Worm (Caenorhabditis elegans) whole organism, L1 larva: ENCODE results near the gene F22E12.3.
A peak's percentile ranks its signal among the peaks of the same experiment; 100 is the strongest.

ENCODE experiments used
- C04F5.9 ChIP-seq: sonication (generic microtip); optimal IDR thresholded peaks from 2 replicates; lab custom pipeline; 2016; ENCODE audit warnings: missing genetic modification characterization, missing compliant biosample characterization
- Y116A8C.19 ChIP-seq: sonication (generic microtip); optimal IDR thresholded peaks from 2 replicates; lab custom pipeline; 2016; ENCODE audit warnings: missing compliant biosample characterization, missing genetic modification characterization, borderline replicate concordance
- aly-2 ChIP-seq: fragments of 150-350 bp; optimal IDR thresholded peaks from 2 replicates; lab custom pipeline; 2014; ENCODE audit warnings: missing biosample characterization, missing genetic modification characterization
- blmp-1 ChIP-seq: fragments of 150-350 bp; optimal IDR thresholded peaks from 2 replicates; lab custom pipeline; 2014; ENCODE audit warnings: missing biosample characterization, missing genetic modification characterization
- ceh-63 ChIP-seq: fragments of 200-800 bp; sonication (Bioruptor generic); optimal IDR thresholded peaks from 2 replicates; lab custom pipeline; 2018; ENCODE audit warnings: mild to moderate bottlenecking, missing genetic modification characterization, missing compliant biosample characterization
- ceh-82 ChIP-seq, 3 experiments: fragments of 150-350 bp in 1 of 3; sonication (generic microtip) in 2 of 3; optimal IDR thresholded peaks; 2 replicates each; lab custom pipeline; 2014 to 2017; ENCODE audit warnings: missing biosample characterization in 3 of 3, missing genetic modification characterization in 3 of 3
- ces-1 ChIP-seq: fragments of 150-350 bp; optimal IDR thresholded peaks from 2 replicates; lab custom pipeline; 2014; ENCODE audit warnings: missing biosample characterization, missing genetic modification reagents, missing genetic modification characterization
- dsc-1 ChIP-seq: sonication (generic microtip); optimal IDR thresholded peaks from 2 replicates; lab custom pipeline; 2016; ENCODE audit warnings: mild to moderate bottlenecking, missing genetic modification characterization, missing compliant biosample characterization
- efl-1 ChIP-seq, 4 experiments: fragments of 150-350 bp; optimal IDR thresholded peaks in 3 of 4; peaks in 1 of 4; 1 replicate in 1 of 4; 2 replicates in 3 of 4; lab custom pipeline; 2014; ENCODE audit warnings: missing biosample characterization in 2 of 4, missing genetic modification characterization in 2 of 4, missing genetic modification reagents in 2 of 4
- efl-3 ChIP-seq: fragments of 200-800 bp; sonication (Bioruptor generic); optimal IDR thresholded peaks from 2 replicates; lab custom pipeline; 2018; ENCODE audit warnings: mild to moderate bottlenecking, missing genetic modification characterization, missing compliant biosample characterization
- egl-27 ChIP-seq, 2 experiments: fragments of 150-350 bp in 1 of 2; sonication (generic microtip); optimal IDR thresholded peaks; 3 replicates each; lab custom pipeline; 2017 to 2018; ENCODE audit warnings: missing biosample characterization in 2 of 2, missing genetic modification characterization in 2 of 2, missing genetic modification reagents in 2 of 2
- elt-2 ChIP-seq: sonication (generic microtip); optimal IDR thresholded peaks from 2 replicates; lab custom pipeline; 2016; ENCODE audit warnings: missing genetic modification characterization, mild to moderate bottlenecking, inconsistent platforms, missing compliant biosample characterization, missing genetic modification reagents
- elt-3 ChIP-seq, 6 experiments: fragments of 150-350 bp in 1 of 6; sonication (generic microtip); optimal IDR thresholded peaks; 2 replicates each; lab custom pipeline; 2017 to 2018; ENCODE audit warnings: missing biosample characterization in 6 of 6, missing genetic modification characterization in 6 of 6, inconsistent platforms in 1 of 6
- fkh-10 ChIP-seq: sonication (generic microtip); optimal IDR thresholded peaks from 2 replicates; lab custom pipeline; 2017; ENCODE audit warnings: missing biosample characterization, missing genetic modification reagents, missing genetic modification characterization
- fkh-4 ChIP-seq: sonication (generic microtip); optimal IDR thresholded peaks from 2 replicates; lab custom pipeline; 2016; ENCODE audit warnings: missing compliant biosample characterization, missing genetic modification characterization, borderline replicate concordance
- fkh-8 ChIP-seq: sonication (generic microtip); optimal IDR thresholded peaks from 2 replicates; lab custom pipeline; 2016; ENCODE audit warnings: mild to moderate bottlenecking, missing genetic modification characterization, missing compliant biosample characterization
- grh-1 ChIP-seq: fragments of 200-800 bp; sonication (Bioruptor generic); IDR thresholded peaks from 2 replicates; pipeline ENCODE4 v1.3.6; 2022; ENCODE audit warnings: missing genetic modification reagents, missing genetic modification characterization, missing compliant biosample characterization
- hlh-17 ChIP-seq: fragments of 200-800 bp; sonication (Bioruptor generic); optimal IDR thresholded peaks from 2 replicates; lab custom pipeline; 2018; ENCODE audit warnings: missing genetic modification characterization, mild to moderate bottlenecking, missing compliant biosample characterization, moderate library complexity, borderline replicate concordance
- hlh-4 ChIP-seq: sonication (generic microtip); optimal IDR thresholded peaks from 2 replicates; lab custom pipeline; 2016; ENCODE audit warnings: mild to moderate bottlenecking, missing genetic modification characterization, missing compliant biosample characterization
- hpl-2 ChIP-seq: fragments of 150-350 bp; optimal IDR thresholded peaks from 2 replicates; lab custom pipeline; 2014; ENCODE audit warnings: missing biosample characterization, missing genetic modification reagents, missing genetic modification characterization
- irx-1 ChIP-seq: sonication (generic microtip); optimal IDR thresholded peaks from 2 replicates; lab custom pipeline; 2016; ENCODE audit warnings: missing genetic modification characterization, missing compliant biosample characterization
- lin-13 ChIP-seq: fragments of 150-350 bp; optimal IDR thresholded peaks from 2 replicates; lab custom pipeline; 2014; ENCODE audit warnings: missing biosample characterization, missing genetic modification reagents, missing genetic modification characterization
- lin-14 ChIP-seq: fragments of 200-800 bp; sonication (Bioruptor generic); optimal IDR thresholded peaks from 2 replicates; lab custom pipeline; 2018; ENCODE audit warnings: mild to moderate bottlenecking, missing genetic modification characterization, moderate library complexity, missing compliant biosample characterization
- lin-39 ChIP-seq: fragments of 150-350 bp; optimal IDR thresholded peaks from 2 replicates; lab custom pipeline; 2014; ENCODE audit warnings: missing biosample characterization, missing genetic modification reagents, missing genetic modification characterization
- lsy-2 ChIP-seq, 2 experiments: fragments of 150-350 bp; optimal IDR thresholded peaks; 2 replicates each; lab custom pipeline; 2014; ENCODE audit warnings: missing biosample characterization in 2 of 2, missing genetic modification characterization in 2 of 2
- mab-9 ChIP-seq: fragments of 200-800 bp; sonication (Bioruptor generic); IDR thresholded peaks from 2 replicates; pipeline ENCODE4 v1.3.6; 2022; ENCODE audit warnings: missing genetic modification reagents, missing genetic modification characterization, missing compliant biosample characterization
- nhr-12 ChIP-seq: sonication (generic microtip); optimal IDR thresholded peaks from 2 replicates; lab custom pipeline; 2017; ENCODE audit warnings: missing biosample characterization, missing genetic modification characterization
- nhr-20 ChIP-seq: sonication (generic microtip); optimal IDR thresholded peaks from 2 replicates; lab custom pipeline; 2016; ENCODE audit warnings: mild to moderate bottlenecking, missing genetic modification characterization, missing compliant biosample characterization
- nhr-28 ChIP-seq: fragments of 150-350 bp; optimal IDR thresholded peaks from 2 replicates; lab custom pipeline; 2014; ENCODE audit warnings: missing biosample characterization, missing genetic modification characterization
- nhr-47 ChIP-seq: sonication (generic microtip); optimal IDR thresholded peaks from 2 replicates; lab custom pipeline; 2016; ENCODE audit warnings: mild to moderate bottlenecking, missing genetic modification characterization, moderate library complexity, missing compliant biosample characterization
- nhr-71 ChIP-seq: sonication (generic microtip); optimal IDR thresholded peaks from 2 replicates; lab custom pipeline; 2016; ENCODE audit warnings: mild to moderate bottlenecking, missing genetic modification characterization, moderate library complexity, missing compliant biosample characterization
- nhr-76 ChIP-seq: sonication (generic microtip); optimal IDR thresholded peaks from 2 replicates; lab custom pipeline; 2017; ENCODE audit warnings: missing biosample characterization, missing genetic modification characterization
- nhr-85 ChIP-seq: sonication (generic microtip); peaks from one replicate; lab custom pipeline; 2016; ENCODE audit warnings: missing genetic modification characterization, inconsistent platforms, missing compliant biosample characterization
- pag-3 ChIP-seq: sonication (generic microtip); optimal IDR thresholded peaks from 2 replicates; lab custom pipeline; 2017; ENCODE audit warnings: missing genetic modification characterization, mild to moderate bottlenecking, missing compliant biosample characterization, antibody characterized with exemption, borderline replicate concordance; ENCODE audit not compliant: insufficient read depth
- pax-3 ChIP-seq: fragments of 200-800 bp; sonication (Bioruptor generic); optimal IDR thresholded peaks from 2 replicates; lab custom pipeline; 2018; ENCODE audit warnings: mild to moderate bottlenecking, missing genetic modification characterization, moderate library complexity, missing compliant biosample characterization
- rnt-1 ChIP-seq: sonication (generic microtip); optimal IDR thresholded peaks from 2 replicates; lab custom pipeline; 2016; ENCODE audit warnings: mild to moderate bottlenecking, missing genetic modification characterization, moderate library complexity, missing compliant biosample characterization
- skn-1 ChIP-seq: fragments of 150-350 bp; optimal IDR thresholded peaks from 2 replicates; lab custom pipeline; 2014; ENCODE audit warnings: missing biosample characterization, missing genetic modification characterization
- snu-23 ChIP-seq: sonication (generic microtip); optimal IDR thresholded peaks from 2 replicates; lab custom pipeline; 2016; ENCODE audit warnings: missing genetic modification characterization, missing compliant biosample characterization
- sox-4 ChIP-seq: sonication (generic microtip); optimal IDR thresholded peaks from 2 replicates; lab custom pipeline; 2016; ENCODE audit warnings: missing genetic modification characterization, missing compliant biosample characterization
- unc-130 ChIP-seq: fragments of 150-350 bp; optimal IDR thresholded peaks from 2 replicates; lab custom pipeline; 2017; ENCODE audit warnings: missing biosample characterization, missing genetic modification characterization, inconsistent platforms
- vab-15 ChIP-seq: sonication (generic microtip); optimal IDR thresholded peaks from 2 replicates; lab custom pipeline; 2017; ENCODE audit warnings: missing genotype, mild to moderate bottlenecking, missing genetic modification characterization, missing compliant biosample characterization

F22E12.3 gene

ce11 chrV:10462066-10462465 lies 1.1 kb downstream of the F22E12.3 start, which contains the start of gene chw-1:
Gene chw-1, plus strand, starts transcription at chrV:10462282.
- no peak for TF ChIP-seq ceh-82 (tag; optimal IDR thresholded peaks at IDR 0.05; lab: Kevin White, UChicago)
- TF ChIP-seq nhr-85 (tag; lab: Kevin White, UChicago): peak; percentile 32

- TF ChIP-seq snu-23 (GFP tag; lab: Kevin White, UChicago) (peak; percentile 30), blmp-1 (tag; lab: Kevin White, UChicago) (peak; percentile 70), lin-14 (GFP tag; lab: Kevin White, UChicago) (peak; percentile 74), nhr-71 (tag; lab: Kevin White, UChicago) (peak; percentile 37), elt-3 (tag; optimal IDR thresholded peaks at IDR 0.05; lab: Kevin White, UChicago) (peak in 3 of 6 experiments; percentile 25 to 86 (median 69)), nhr-20 (tag; lab: Kevin White, UChicago) (peak; percentile 31), lsy-2 (tag; optimal IDR thresholded peaks at IDR 0.05; lab: Kevin White, UChicago) (peak in 1 of 2 experiments; percentile 29), grh-1 (GFP tag; lab: Robert Waterston, UW) (peak; percentile 24; the same call in 1 of the 2 replicates), nhr-85 (tag; lab: Kevin White, UChicago) (peak; percentile 90), Y116A8C.19 (tag; lab: Kevin White, UChicago) (no peak), fkh-4 (tag; lab: Kevin White, UChicago) (no peak)
Measured at ce11 chrV:10460685-10461084, 2.5 kb downstream of the F22E12.3 start.

ce11 chrV:10457247-10457646 lies 5.9 kb downstream of the F22E12.3 start, which contains the start of gene F22E12.1:
Gene F22E12.1, minus strand, starts transcription at chrV:10457347.
- TF ChIP-seq ces-1 (GFP tag; lab: Kevin White, UChicago): no peak
- TF ChIP-seq lin-39 (tag; lab: Kevin White, UChicago): no peak
- no peak for TF ChIP-seq unc-130
- TF ChIP-seq nhr-12 (tag; lab: Kevin White, UChicago): no peak
- no peak for TF ChIP-seq blmp-1 (tag; lab: Kevin White, UChicago)
- TF ChIP-seq lin-13 (GFP tag; lab: Kevin White, UChicago): no peak
- TF ChIP-seq ceh-82 (tag; optimal IDR thresholded peaks at IDR 0.05; lab: Kevin White, UChicago): no peak
- TF ChIP-seq efl-3 (GFP tag; lab: Kevin White, UChicago): no peak
- no peak for TF ChIP-seq hpl-2 (GFP tag; lab: Kevin White, UChicago)
- no peak for TF ChIP-seq pag-3 (tag; lab: Kevin White, UChicago)
- no peak for TF ChIP-seq hlh-4 (tag; lab: Kevin White, UChicago)
- no peak for TF ChIP-seq irx-1 (tag; lab: Kevin White, UChicago)
- no peak for TF ChIP-seq fkh-8
- TF ChIP-seq dsc-1: no peak
- TF ChIP-seq elt-2 (tag; lab: Kevin White, UChicago): no peak
- TF ChIP-seq C04F5.9: no peak
- TF ChIP-seq nhr-28 (tag; lab: Kevin White, UChicago): no peak

ce11 chrV:10453466-10453865 lies 9.7 kb downstream of the F22E12.3 start, which contains the start of gene Y32F6A.5:
Gene Y32F6A.5, minus strand, starts transcription at chrV:10453605.
- no peak for TF ChIP-seq skn-1 (tag; lab: Kevin White, UChicago)
- TF ChIP-seq rnt-1 (tag; lab: Kevin White, UChicago): peak; percentile 25

ce11 chrV:10441135-10442024 lies 21.8 kb downstream of the F22E12.3 start, which contains the start of gene pap-1:
Gene pap-1, plus strand, starts transcription at chrV:10441974.
- TF ChIP-seq nhr-20 (tag; lab: Kevin White, UChicago) (no peak), ces-1 (GFP tag; lab: Kevin White, UChicago) (no peak), aly-2 (tag; lab: Kevin White, UChicago) (no peak), hlh-17 (no peak), pax-3 (peak; percentile 26), efl-1 (optimal IDR thresholded peaks at IDR 0.05; lab: Kevin White, UChicago) (peak; percentile 62 to 78), efl-1 (GFP tag; optimal IDR thresholded peaks at IDR 0.05 in 1 of 2; lab: Kevin White, UChicago) (peak; percentile 22 to 72), unc-130 (no peak), nhr-76 (tag; lab: Kevin White, UChicago) (no peak), nhr-47 (tag; lab: Kevin White, UChicago) (peak; percentile 43), sox-4 (tag; lab: Kevin White, UChicago) (no peak), fkh-10 (GFP tag; lab: Kevin White, UChicago) (no peak), egl-27 (tag; optimal IDR thresholded peaks at IDR 0.05; lab: Kevin White, UChicago) (no peak), vab-15 (tag; lab: Kevin White, UChicago) (no peak), mab-9 (GFP tag; lab: Robert Waterston, UW) (no peak), ceh-63 (GFP tag; lab: Kevin White, UChicago) (no peak)
